Fruit fly (Drosophila melanogaster): ENCODE measurements around the gene CG5676.

DNA sequence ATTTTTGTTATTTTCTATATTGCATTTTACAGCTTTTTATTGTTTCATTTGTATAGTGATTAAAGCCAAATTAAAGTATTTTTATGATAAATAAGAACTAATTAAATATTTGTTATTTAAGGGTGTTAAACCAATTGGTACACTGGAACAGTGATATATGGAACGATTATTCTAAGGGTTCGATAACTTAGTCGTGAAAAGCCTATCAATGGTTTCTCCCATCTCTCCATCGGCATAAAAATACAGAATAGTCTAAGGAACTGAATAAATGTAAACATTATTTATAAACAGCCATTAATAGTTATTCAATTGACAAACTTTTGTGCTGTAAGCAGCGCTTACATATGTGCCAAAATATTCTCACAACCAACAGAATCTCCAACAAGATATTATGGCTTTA lies 9.4 kb upstream of the CG5676 start, which contains the start of gene Mob3:
- TF ChIP-seq Mio (GFP tag; optimal IDR thresholded peaks at IDR 0.05) (no peak), OdsH (GFP tag; optimal IDR thresholded peaks at IDR 0.05) (no peak), sage (GFP tag; optimal IDR thresholded peaks at IDR 0.05) (peak; percentile 56)

Measured in whole organism, wandering third instar larva.